Fruit fly (Drosophila melanogaster): ENCODE results near the gene GILT2.

Gene GILT2

DNA sequence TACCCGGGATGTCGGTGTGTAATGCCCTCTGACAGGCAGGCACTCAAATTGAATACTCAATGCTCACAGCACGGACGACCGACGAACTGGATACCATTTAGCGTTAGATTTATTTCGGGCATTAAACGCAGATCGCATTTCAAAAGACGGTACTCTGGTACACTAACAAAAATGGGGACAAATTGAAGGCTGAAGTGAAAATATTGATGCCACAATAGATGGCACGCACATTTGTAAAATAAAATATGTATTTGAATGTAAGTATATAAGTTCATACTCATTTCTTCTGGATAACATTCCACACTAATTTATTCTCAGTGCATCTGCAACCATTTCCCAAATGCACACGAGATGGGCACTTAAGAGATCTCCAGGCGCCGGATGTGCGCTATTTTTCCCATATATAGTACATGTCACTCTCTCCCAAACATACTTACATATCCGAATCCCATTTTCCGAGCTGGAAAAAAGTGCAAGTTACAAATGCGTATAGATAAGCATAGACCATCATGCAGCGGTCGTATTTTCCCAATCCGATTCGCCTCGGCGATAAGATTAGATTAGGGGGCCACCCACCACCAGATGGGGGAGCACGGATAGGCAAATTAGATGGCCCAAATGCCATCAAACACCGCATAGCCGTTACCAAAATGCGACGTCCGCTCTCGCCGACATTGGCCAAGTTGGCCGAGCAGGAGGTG, 31.0 kb downstream of the GILT2 start, which contains the start of gene CG10301 (continued):
- TF ChIP-seq Adf1 (GFP tag; IDR thresholded peaks at IDR 0.05) (no peak), bab2 (GFP tag; optimal IDR thresholded peaks at IDR 0.05) (peak; percentile 34), Fer3 (tag; optimal IDR thresholded peaks at IDR 0.05) (peak; percentile 8), dati (GFP tag; IDR thresholded peaks at IDR 0.05) (no peak), NC2α (GFP tag; optimal IDR thresholded peaks at IDR 0.05) (peak; percentile 9), B-H1 (GFP tag; IDR thresholded peaks at IDR 0.05) (peak; percentile 35; the same call in 2 of the 3 replicates), Lpt (GFP tag; optimal IDR thresholded peaks at IDR 0.05) (no peak), CG18011 (GFP tag; optimal IDR thresholded peaks at IDR 0.05) (no peak), HLH3B (GFP tag; IDR thresholded peaks at IDR 0.05) (peak; percentile 43; the same call in 1 of the 2 replicates), dan (GFP tag; IDR thresholded peaks at IDR 0.05) (0 out of 2 replicates have a peak, but pooled peaks have one; percentile 41), CG34376 (GFP tag; optimal IDR thresholded peaks at IDR 0.05) (no peak), ewg (GFP tag; optimal IDR thresholded peaks at IDR 0.05) (peak; percentile 56), sima (GFP tag; optimal IDR thresholded peaks at IDR 0.05) (no peak), CG10267 (tag; optimal IDR thresholded peaks at IDR 0.05) (peak; percentile 67), Ssrp (tag; optimal IDR thresholded peaks at IDR 0.05) (peak; percentile 66), CG5953 (GFP tag; IDR thresholded peaks at IDR 0.05) (peak; percentile 53; the same call in 1 of the 2 replicates), lmd (GFP tag; IDR thresholded peaks at IDR 0.05) (peak; percentile 62), Hr51 (GFP tag; optimal IDR thresholded peaks at IDR 0.05) (peak; percentile 1 to 53), CG6254 (GFP tag; optimal IDR thresholded peaks at IDR 0.05) (peak; percentile 67), dmrt99B (tag; optimal IDR thresholded peaks at IDR 0.05) (peak; percentile 66), CG8924 (tag; optimal IDR thresholded peaks at IDR 0.05) (peak; percentile 68), phol (tag; optimal IDR thresholded peaks at IDR 0.05) (peak; percentile 81), CG4854 (GFP tag; optimal IDR thresholded peaks at IDR 0.05) (no peak), D19B (GFP tag; optimal IDR thresholded peaks at IDR 0.05) (no peak), CG6813 (GFP tag; optimal IDR thresholded peaks at IDR 0.05) (peak; percentile 29), CG14860 (GFP tag; IDR thresholded peaks at IDR 0.05; ENCODE audit: partially characterized antibody) (no peak), CG10959 (GFP tag; IDR thresholded peaks at IDR 0.05) (peak; percentile 76), Kr (GFP tag; optimal IDR thresholded peaks at IDR 0.05) (no peak), ac (GFP tag; optimal IDR thresholded peaks at IDR 0.05) (peak; percentile 61), run (tag; optimal IDR thresholded peaks at IDR 0.05) (no peak), CG6854 (GFP tag; optimal IDR thresholded peaks at IDR 0.05) (no peak), trem (tag; optimal IDR thresholded peaks at IDR 0.05) (peak; percentile 49), nerfin-1 (tag; optimal IDR thresholded peaks at IDR 0.05) (peak; percentile 45), lov (optimal IDR thresholded peaks at IDR 0.05) (no peak), lov (GFP tag; IDR thresholded peaks at IDR 0.05) (peak; percentile 62; the same call in 1 of the 3 replicates), CG31224 (GFP tag; IDR thresholded peaks at IDR 0.05) (no peak), CG12391 (tag; optimal IDR thresholded peaks at IDR 0.05) (peak; percentile 72), CG6272 (GFP tag; IDR thresholded peaks at IDR 0.05) (0 out of 2 replicates have a peak, but pooled peaks have one; percentile 7), Xbp1 (GFP tag; optimal IDR thresholded peaks at IDR 0.05) (peak; percentile 61), CG16815 (GFP tag; optimal IDR thresholded peaks at IDR 0.05) (peak; percentile 63), CTCF (GFP tag; optimal IDR thresholded peaks at IDR 0.05) (peak; percentile 13), CG11723 (GFP tag; optimal IDR thresholded peaks at IDR 0.05) (peak; percentile 1), Dad (GFP tag; optimal IDR thresholded peaks at IDR 0.05) (peak; percentile 27), zfh2 (GFP tag; optimal IDR thresholded peaks at IDR 0.05) (no peak), CG16779 (GFP tag; IDR thresholded peaks at IDR 0.05) (no peak), CG1647 (GFP tag; optimal IDR thresholded peaks at IDR 0.05) (peak; percentile 25), pb (GFP tag; optimal IDR thresholded peaks at IDR 0.05) (no peak), Myb (GFP tag; optimal IDR thresholded peaks at IDR 0.05) (no peak), ase (GFP tag; IDR thresholded peaks at IDR 0.05) (no peak), CG14710 (tag; optimal IDR thresholded peaks at IDR 0.05) (peak; percentile 78)
